Fruit fly (Drosophila melanogaster) whole organism, wandering third instar larva: ENCODE measurements around the gene CG9919.

Experiments used
- CG9705 ChIP-seq: fragments of 200-800 bp; sonication (Bioruptor generic); optimal IDR thresholded peaks from 2 replicates; lab custom pipeline; 2018; ENCODE audit warnings: missing biosample characterization, mild to moderate bottlenecking, missing genetic modification characterization
- CrebA ChIP-seq: fragments of 200-800 bp; sonication (Bioruptor generic); optimal IDR thresholded peaks from 2 replicates; lab custom pipeline; 2016; ENCODE audit warnings: missing biosample characterization, mild to moderate bottlenecking, missing genetic modification characterization, borderline replicate concordance
- Dif ChIP-seq: fragments of 200-275, 200-300 bp; sonication (Bioruptor generic); optimal IDR thresholded peaks from 2 replicates; lab custom pipeline; 2018; ENCODE audit warnings: missing biosample characterization, missing genetic modification characterization; ENCODE audit not compliant: partially characterized antibody
- HLH106 ChIP-seq: fragments of 200-800 bp; optimal IDR thresholded peaks from 3 replicates; lab custom pipeline; 2019; ENCODE audit warnings: missing biosample characterization, mild to moderate bottlenecking, missing genetic modification characterization, moderate library complexity
- Hnf4 ChIP-seq: fragments of 200-800 bp; sonication (Bioruptor generic); optimal IDR thresholded peaks from 2 replicates; lab custom pipeline; 2016; ENCODE audit warnings: missing biosample characterization, mild to moderate bottlenecking, missing genetic modification characterization
- Hr83 ChIP-seq: fragments of 200-300 bp; sonication (Bioruptor generic); optimal IDR thresholded peaks from 2 replicates; lab custom pipeline; 2016; ENCODE audit warnings: missing biosample characterization, mild to moderate bottlenecking, missing genetic modification characterization, moderate library complexity; ENCODE audit not compliant: poor library complexity, severe bottlenecking
- Myc ChIP-seq: fragments of >200 bp; optimal IDR thresholded peaks from 2 replicates; lab custom pipeline; 2017
- N ChIP-seq: fragments of >200 bp; optimal IDR thresholded peaks from 2 replicates; lab custom pipeline; 2018; ENCODE audit warnings: missing biosample characterization, missing external identifiers, missing genetic modification characterization
- OdsH ChIP-seq: fragments of 200-800 bp; sonication (Bioruptor generic); optimal IDR thresholded peaks from 2 replicates; lab custom pipeline; 2016; ENCODE audit warnings: missing biosample characterization, mild to moderate bottlenecking, missing genetic modification characterization
- Rel ChIP-seq, 2 experiments: fragments of 200-800 bp; sonication (Bioruptor generic) in 1 of 2; optimal IDR thresholded peaks; 2 replicates in 1 of 2; 3 replicates in 1 of 2; lab custom pipeline; 2016 to 2019; ENCODE audit warnings: mild to moderate bottlenecking in 2 of 2, missing biosample characterization in 2 of 2, missing genetic modification characterization in 2 of 2, moderate library complexity in 1 of 2
- Sp1 ChIP-seq: fragments of 200-800 bp; sonication (Bioruptor generic); optimal IDR thresholded peaks from 3 replicates; lab custom pipeline; 2019; ENCODE audit warnings: missing biosample characterization, mild to moderate bottlenecking, missing genetic modification characterization, moderate library complexity
- Vsx2 ChIP-seq: fragments of 200-300, 225-300 bp; sonication (Bioruptor generic); optimal IDR thresholded peaks from 2 replicates; lab custom pipeline; 2018; ENCODE audit warnings: missing biosample characterization, missing genetic modification characterization; ENCODE audit not compliant: partially characterized antibody
- br ChIP-seq: fragments of 200-800 bp; sonication (Bioruptor generic); optimal IDR thresholded peaks from 2 replicates; lab custom pipeline; 2016; ENCODE audit warnings: missing biosample characterization, missing genetic modification characterization
- brk ChIP-seq: fragments of 200-800 bp; sonication (Bioruptor generic); optimal IDR thresholded peaks from 2 replicates; lab custom pipeline; 2016; ENCODE audit warnings: missing biosample characterization, mild to moderate bottlenecking, missing genetic modification characterization
- dsf ChIP-seq: sonication (Bioruptor generic); optimal IDR thresholded peaks from 2 replicates; lab custom pipeline; 2016; ENCODE audit warnings: missing biosample characterization, missing genetic modification characterization, borderline replicate concordance
- foxo ChIP-seq, 2 experiments: fragments of 200-800 bp; sonication (Bioruptor generic); optimal IDR thresholded peaks; 2 replicates in 1 of 2; 3 replicates in 1 of 2; lab custom pipeline; 2016 to 2017; ENCODE audit warnings: missing biosample characterization in 2 of 2, missing genetic modification characterization in 2 of 2
- fru ChIP-seq: fragments of 200-800 bp; sonication (Bioruptor generic); optimal IDR thresholded peaks from 3 replicates; lab custom pipeline; 2016; ENCODE audit warnings: missing biosample characterization, mild to moderate bottlenecking, missing genetic modification characterization
- h ChIP-seq: fragments of 200-800 bp; sonication (Bioruptor generic); optimal IDR thresholded peaks from 3 replicates; lab custom pipeline; 2016; ENCODE audit warnings: missing biosample characterization, mild to moderate bottlenecking, missing genetic modification characterization
- jim ChIP-seq: fragments of 175-275, 200-325 bp; sonication (Bioruptor generic); optimal IDR thresholded peaks from 2 replicates; lab custom pipeline; 2016; ENCODE audit warnings: missing biosample characterization, mild to moderate bottlenecking, missing genetic modification characterization
- lola ChIP-seq: fragments of >200 bp; optimal IDR thresholded peaks from 2 replicates; lab custom pipeline; 2017; ENCODE audit warnings: missing biosample characterization, missing genetic modification characterization
- pan ChIP-seq: fragments of >200 bp; optimal IDR thresholded peaks from 2 replicates; lab custom pipeline; 2017
- psq ChIP-seq: fragments of 200-800 bp; sonication (Bioruptor generic); optimal IDR thresholded peaks from 3 replicates; lab custom pipeline; 2017; ENCODE audit warnings: missing biosample characterization, mild to moderate bottlenecking, missing genetic modification characterization, moderate library complexity
- rgr ChIP-seq: fragments of 200-800 bp; sonication (Bioruptor generic); optimal IDR thresholded peaks from 3 replicates; lab custom pipeline; 2016; ENCODE audit warnings: missing biosample characterization, mild to moderate bottlenecking, missing genetic modification characterization
- sv ChIP-seq: fragments of 200-800 bp; sonication (Bioruptor generic); optimal IDR thresholded peaks from 3 replicates; lab custom pipeline; 2016; ENCODE audit warnings: missing biosample characterization, missing genetic modification characterization
- tai ChIP-seq: sonication (Bioruptor generic); optimal IDR thresholded peaks from 2 replicates; lab custom pipeline; 2016; ENCODE audit warnings: missing biosample characterization, missing genetic modification characterization
- usp ChIP-seq: fragments of >200 bp; optimal IDR thresholded peaks from 2 replicates; lab custom pipeline; 2017; ENCODE audit warnings: missing biosample characterization, missing genetic modification characterization
- woc ChIP-seq: sonication (Bioruptor generic); optimal IDR thresholded peaks from 2 replicates; lab custom pipeline; 2016; ENCODE audit warnings: missing biosample characterization, mild to moderate bottlenecking, missing genetic modification characterization

Gene CG9919

dm6 chrX:16325472-16325871, 5.1 kb downstream of the CG9919 start, which contains the start of gene CalpC:
TSS of gene CalpC (plus strand) at chrX:16325763.
- TF ChIP-seq CG9705 (GFP tag; lab: Kevin White, UChicago), result no peak
- no peak for TF ChIP-seq pan (lab: Kevin White, UChicago)
- TF ChIP-seq N, result no peak
- TF ChIP-seq woc (GFP tag; lab: Kevin White, UChicago), result no peak
- no peak for TF ChIP-seq Myc (lab: Kevin White, UChicago)
- no peak for TF ChIP-seq sv (GFP tag; lab: Kevin White, UChicago)
- TF ChIP-seq tai (GFP tag; lab: Kevin White, UChicago), result no peak
- no peak for TF ChIP-seq Rel (GFP tag; optimal IDR thresholded peaks at IDR 0.05; lab: Kevin White, UChicago)
- no peak for TF ChIP-seq Rel (tag; optimal IDR thresholded peaks at IDR 0.05; lab: Kevin White, UChicago)
- no peak for TF ChIP-seq jim (GFP tag; lab: Kevin White, UChicago)
- no peak for TF ChIP-seq Sp1 (GFP tag; lab: Kevin White, UChicago)

- TF ChIP-seq Myc (lab: Kevin White, UChicago), result no peak
- TF ChIP-seq dsf (GFP tag; lab: Kevin White, UChicago), result no peak
- no peak for TF ChIP-seq foxo (GFP tag; optimal IDR thresholded peaks at IDR 0.05; lab: Kevin White, UChicago)
- no peak for TF ChIP-seq Rel (GFP tag; optimal IDR thresholded peaks at IDR 0.05; lab: Kevin White, UChicago)
- peak; percentile 93 for TF ChIP-seq Rel (tag; optimal IDR thresholded peaks at IDR 0.05; lab: Kevin White, UChicago)
- TF ChIP-seq usp (GFP tag; lab: Kevin White, UChicago), result no peak
Observed at dm6 chrX:16323536-16323935, 7.0 kb downstream of the CG9919 start.

DNA sequence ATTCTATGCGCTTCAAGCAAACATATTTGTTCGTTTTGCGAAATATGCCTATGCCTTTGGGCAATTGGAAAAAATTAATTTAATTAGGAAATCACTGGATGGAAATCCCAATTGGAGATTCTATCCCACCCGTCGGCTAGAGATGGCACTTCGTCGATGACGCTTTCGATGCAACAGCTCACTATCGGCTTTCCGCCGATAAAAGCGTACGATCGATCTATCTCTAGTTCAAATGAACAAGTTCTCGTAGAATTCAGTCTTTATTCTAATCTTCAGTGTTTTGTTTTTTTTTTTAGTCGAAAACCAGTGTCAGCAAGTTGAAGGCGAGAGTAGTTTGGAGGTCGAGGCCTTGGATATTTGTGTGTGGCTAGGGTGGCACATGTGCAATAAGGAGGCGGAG, 7.5 kb downstream of the CG9919 start, which contains the start of the genes CG9917 and CG32579:
Gene CG9917 (minus strand): TSS at position 169 of the 400 bp plus-strand sequence.
Gene CG32579 (plus strand): TSS at position 224 of the 400 bp plus-strand sequence.
- TF ChIP-seq fru (GFP tag; lab: Kevin White, UChicago) (no peak), lola (GFP tag; lab: Kevin White, UChicago) (no peak), Sp1 (GFP tag; lab: Kevin White, UChicago) (peak; percentile 15), Dif (GFP tag; lab: Kevin White, UChicago) (no peak), dsf (GFP tag; lab: Kevin White, UChicago) (no peak), CrebA (no peak), Hnf4 (GFP tag; lab: Kevin White, UChicago) (no peak), CG9705 (GFP tag; lab: Kevin White, UChicago) (no peak), OdsH (GFP tag; lab: Kevin White, UChicago) (peak; percentile 4), Rel (GFP tag; optimal IDR thresholded peaks at IDR 0.05; lab: Kevin White, UChicago) (no peak), Rel (tag; optimal IDR thresholded peaks at IDR 0.05; lab: Kevin White, UChicago) (peak; percentile 85)

- no peak for TF ChIP-seq h (GFP tag; lab: Kevin White, UChicago)
- TF ChIP-seq Rel (GFP tag; optimal IDR thresholded peaks at IDR 0.05; lab: Kevin White, UChicago), result no peak
- TF ChIP-seq Rel (tag; optimal IDR thresholded peaks at IDR 0.05; lab: Kevin White, UChicago), result peak; percentile 38
Observed at dm6 chrX:16321037-16321436, 9.5 kb downstream of the CG9919 start.

DNA sequence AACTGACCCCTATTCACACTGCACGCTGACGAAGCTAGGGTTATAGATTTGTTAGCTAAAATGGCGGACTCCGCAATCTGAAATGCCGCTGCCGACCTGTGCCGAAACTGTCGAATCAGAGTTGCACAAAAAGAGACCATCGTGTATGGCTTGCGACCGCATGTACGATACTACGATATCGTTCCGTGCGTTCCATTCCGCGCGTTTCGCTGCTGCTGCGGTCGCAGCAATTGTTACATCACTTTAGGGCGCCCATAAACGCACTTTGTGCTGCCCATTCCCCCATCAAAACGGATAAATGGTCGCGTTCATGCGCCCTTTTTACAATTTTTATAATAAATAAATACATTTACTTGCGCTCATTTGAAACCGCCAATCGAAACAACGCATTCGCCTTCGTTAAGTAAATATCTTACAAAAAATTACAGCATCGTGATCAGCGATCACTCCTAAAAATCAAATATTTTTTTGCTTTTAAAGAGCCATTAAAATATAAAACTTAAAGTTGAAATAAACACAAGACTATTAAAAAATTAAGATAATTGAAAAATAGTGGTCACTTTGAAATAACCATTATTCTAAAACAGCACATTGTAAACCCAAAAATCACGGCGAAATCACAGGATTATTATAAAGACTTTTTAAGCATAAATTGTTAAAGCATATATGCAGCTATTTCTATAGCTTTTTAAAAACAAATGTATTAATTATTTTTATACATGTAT, 10.2 kb downstream of the CG9919 start, which contains the start of gene Cyp1:
Gene Cyp1 (minus strand): TSS at position 174 of the 725 bp plus-strand sequence.
- peak; percentile 10 for TF ChIP-seq Myc (lab: Kevin White, UChicago)
- TF ChIP-seq Hnf4 (GFP tag; lab: Kevin White, UChicago), result peak; percentile 50
- peak; percentile 77 for TF ChIP-seq Hr83
- peak; percentile 59 for TF ChIP-seq woc (GFP tag; lab: Kevin White, UChicago)
- TF ChIP-seq rgr (GFP tag; lab: Kevin White, UChicago), result peak; percentile 43
- TF ChIP-seq br, result no peak
- TF ChIP-seq CG9705 (GFP tag; lab: Kevin White, UChicago), result no peak
- TF ChIP-seq jim (GFP tag; lab: Kevin White, UChicago), result peak; percentile 57
- TF ChIP-seq psq (GFP tag; lab: Kevin White, UChicago), result no peak
- TF ChIP-seq Rel (GFP tag; optimal IDR thresholded peaks at IDR 0.05; lab: Kevin White, UChicago), result peak; percentile 5
- peak; percentile 8 for TF ChIP-seq Rel (tag; optimal IDR thresholded peaks at IDR 0.05; lab: Kevin White, UChicago)
- peak in 1 of 2 experiments; percentile 31 for TF ChIP-seq foxo (GFP tag; optimal IDR thresholded peaks at IDR 0.05; lab: Kevin White, UChicago)
- TF ChIP-seq Dif (GFP tag; lab: Kevin White, UChicago), result peak; percentile 5
- peak; percentile 42 for TF ChIP-seq h (GFP tag; lab: Kevin White, UChicago)
- TF ChIP-seq Sp1 (GFP tag; lab: Kevin White, UChicago), result peak; percentile 39
- no peak for TF ChIP-seq Vsx2
- no peak for TF ChIP-seq HLH106 (tag; lab: Kevin White, UChicago)
- TF ChIP-seq brk (GFP tag; lab: Kevin White, UChicago), result no peak
